Fruit fly (Drosophila melanogaster): Measurements from ENCODE around the gene Eip75B.

The Eip75B gene

DNA sequence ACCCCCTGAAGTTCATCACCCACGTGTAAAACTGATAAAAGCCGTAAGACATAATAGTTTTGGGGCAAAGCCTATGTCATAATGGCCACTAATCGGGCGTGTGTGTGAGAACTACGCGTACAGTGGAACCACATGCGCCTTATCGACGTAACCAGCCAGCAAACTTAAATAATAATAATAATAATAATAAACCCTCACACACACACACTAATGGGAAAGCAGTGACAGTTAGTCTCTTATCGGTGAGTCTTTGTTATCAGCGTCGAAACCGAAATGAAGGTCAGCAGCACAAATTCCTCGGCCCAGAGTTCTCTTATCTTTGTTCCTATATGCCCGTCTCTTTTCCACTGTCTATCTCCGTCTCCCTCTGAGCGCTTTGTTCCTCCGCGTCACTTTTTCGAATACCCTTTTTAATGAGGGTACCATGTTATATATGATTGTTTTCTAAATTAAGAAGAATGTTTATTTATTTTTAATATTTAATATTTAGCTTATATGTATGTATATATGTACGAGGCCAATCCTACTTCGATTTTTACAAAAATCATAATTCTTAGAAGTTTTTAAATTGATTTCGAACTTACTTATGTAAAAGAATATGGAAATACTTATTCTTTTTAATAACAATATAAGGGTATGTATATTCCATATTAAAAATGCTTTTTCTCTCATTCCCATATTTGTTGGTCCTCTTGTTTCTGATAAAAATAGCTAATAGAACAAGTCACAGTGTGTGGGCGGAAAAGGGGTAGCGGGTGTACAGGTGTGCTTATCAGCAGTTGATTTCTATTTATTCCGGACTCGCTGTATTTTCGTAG, 61.2 kb downstream of the Eip75B start:
- no peak for TF ChIP-seq psq (optimal IDR thresholded peaks at IDR 0.05)
- no peak for TF ChIP-seq insv (optimal IDR thresholded peaks at IDR 0.05)

DNA sequence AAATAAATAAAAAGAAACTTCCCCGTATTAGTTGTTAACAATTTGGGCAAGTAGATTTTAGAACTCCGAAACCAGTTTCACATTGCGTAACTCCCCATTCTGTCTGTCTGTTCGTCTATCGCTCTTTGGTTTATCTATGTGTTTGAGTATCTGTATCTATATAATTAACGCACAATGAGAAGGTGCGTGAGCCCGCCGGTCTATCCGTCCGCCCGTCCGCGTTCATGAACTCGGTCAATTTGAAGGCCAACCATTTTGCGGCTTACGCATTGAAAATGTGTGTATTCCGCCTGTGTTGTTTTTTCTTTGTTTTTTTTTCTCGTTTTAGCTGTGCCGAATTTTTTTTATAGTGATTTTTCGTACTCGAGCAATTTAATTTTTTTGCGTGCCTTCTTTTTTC, 62.3 kb downstream of the Eip75B start:
- no peak for TF ChIP-seq h (optimal IDR thresholded peaks at IDR 0.05)
- TF ChIP-seq ttk (optimal IDR thresholded peaks at IDR 0.05): no peak
- no peak for TF ChIP-seq Sin3A (optimal IDR thresholded peaks at IDR 0.05)
- TF ChIP-seq Myc (optimal IDR thresholded peaks at IDR 0.05): no peak
- no peak for TF ChIP-seq psq (optimal IDR thresholded peaks at IDR 0.05)
- no peak for TF ChIP-seq insv (optimal IDR thresholded peaks at IDR 0.05)

- TF ChIP-seq Sin3A (optimal IDR thresholded peaks at IDR 0.05): no peak
- no peak for TF ChIP-seq psq (optimal IDR thresholded peaks at IDR 0.05)
Observed at dm6 chr3L:18001571-18002045, 62.9 kb downstream of the Eip75B start.

DNA sequence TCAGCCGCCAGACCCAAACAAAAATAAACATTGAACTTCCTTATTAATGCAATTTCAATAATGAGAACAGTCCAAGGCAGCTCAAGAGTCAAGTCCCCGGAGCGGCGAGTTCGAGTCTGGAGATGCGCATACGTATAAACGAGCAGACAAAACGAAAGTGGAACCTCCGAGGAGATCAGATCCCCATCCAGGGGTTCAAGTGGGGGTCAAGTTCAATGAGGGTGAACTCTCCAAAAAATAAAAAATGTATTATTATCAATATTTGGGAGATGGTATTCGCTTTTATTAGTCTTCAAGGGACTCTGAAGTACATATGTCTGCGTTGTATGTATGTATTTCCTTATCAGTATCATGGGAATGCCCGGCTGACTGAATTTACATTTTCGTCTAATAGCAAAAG, 63.6 kb downstream of the Eip75B start:
- TF ChIP-seq insv (optimal IDR thresholded peaks at IDR 0.05): no peak
- TF ChIP-seq ttk (optimal IDR thresholded peaks at IDR 0.05): no peak
- no peak for TF ChIP-seq Myc (optimal IDR thresholded peaks at IDR 0.05)

dm6 chr3L:18000102-18000488, 64.4 kb downstream of the Eip75B start:
- TF ChIP-seq Sin3A (optimal IDR thresholded peaks at IDR 0.05): no peak
- no peak for TF ChIP-seq ttk (optimal IDR thresholded peaks at IDR 0.05)
- no peak for TF ChIP-seq h (optimal IDR thresholded peaks at IDR 0.05)

dm6 chr3L:17999406-18000101, 64.9 kb downstream of the Eip75B start:
- TF ChIP-seq Sin3A (optimal IDR thresholded peaks at IDR 0.05) (no peak), insv (optimal IDR thresholded peaks at IDR 0.05) (no peak), h (optimal IDR thresholded peaks at IDR 0.05) (no peak), psq (optimal IDR thresholded peaks at IDR 0.05) (no peak), Myc (optimal IDR thresholded peaks at IDR 0.05) (no peak), ttk (optimal IDR thresholded peaks at IDR 0.05) (no peak)

- TF ChIP-seq Myc (optimal IDR thresholded peaks at IDR 0.05) (no peak), Sin3A (optimal IDR thresholded peaks at IDR 0.05) (no peak), psq (optimal IDR thresholded peaks at IDR 0.05) (no peak), h (optimal IDR thresholded peaks at IDR 0.05) (no peak), insv (optimal IDR thresholded peaks at IDR 0.05) (no peak), ttk (optimal IDR thresholded peaks at IDR 0.05) (no peak)
Observed at dm6 chr3L:17997495-17997894, 67.0 kb downstream of the Eip75B start.

dm6 chr3L:17996950-17997349, 67.5 kb downstream of the Eip75B start:
- TF ChIP-seq psq (optimal IDR thresholded peaks at IDR 0.05) (no peak), insv (optimal IDR thresholded peaks at IDR 0.05) (no peak), Sin3A (optimal IDR thresholded peaks at IDR 0.05) (no peak), ttk (optimal IDR thresholded peaks at IDR 0.05) (no peak), h (optimal IDR thresholded peaks at IDR 0.05) (no peak), Myc (optimal IDR thresholded peaks at IDR 0.05) (no peak)

DNA sequence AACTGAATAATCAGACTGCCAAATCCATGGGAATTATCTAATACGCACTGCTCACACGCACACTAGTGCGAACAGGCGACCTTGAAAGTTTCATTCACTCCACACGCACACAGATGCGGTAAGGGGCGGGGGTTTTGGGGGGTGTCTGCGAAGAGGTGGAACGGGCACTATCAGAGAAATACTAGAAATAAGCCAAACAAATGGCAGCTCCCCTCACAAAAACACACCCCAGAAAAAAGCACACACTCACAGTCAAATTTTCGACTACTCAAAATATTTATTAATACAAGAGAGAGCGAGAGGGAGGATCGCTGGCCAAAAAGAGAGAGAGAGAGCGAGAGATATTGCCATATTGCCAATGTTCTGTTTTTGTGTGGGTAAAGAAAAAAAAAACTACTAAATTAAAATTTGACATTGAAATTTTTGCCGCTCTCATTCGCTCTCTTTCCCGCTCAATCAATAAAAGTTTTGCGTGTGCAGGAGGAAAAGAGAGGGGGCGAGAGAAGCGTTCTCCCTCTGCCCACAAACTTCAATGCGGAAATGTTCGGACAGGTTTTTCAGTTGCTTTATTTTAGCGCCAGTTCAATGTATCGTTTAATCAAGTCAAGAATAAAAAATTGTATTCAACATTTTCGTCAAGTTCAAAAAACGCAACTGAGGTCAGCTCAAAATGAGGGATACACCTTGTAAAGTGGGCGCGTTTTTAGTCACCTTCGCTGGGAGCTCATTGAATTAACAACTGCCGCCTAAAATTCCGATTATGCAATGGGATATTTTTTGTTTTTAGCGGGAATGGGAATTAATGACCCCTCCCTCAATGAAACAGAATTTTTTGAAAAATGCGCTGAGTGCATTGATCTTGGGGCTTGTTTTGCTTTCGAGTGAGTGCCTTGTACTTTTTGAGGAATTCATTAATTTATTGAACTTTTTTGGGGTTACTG, 69.0 kb downstream of the Eip75B start:
- TF ChIP-seq Myc (optimal IDR thresholded peaks at IDR 0.05): no peak
- TF ChIP-seq psq (optimal IDR thresholded peaks at IDR 0.05): no peak
- no peak for TF ChIP-seq ttk (optimal IDR thresholded peaks at IDR 0.05)
- TF ChIP-seq Sin3A (optimal IDR thresholded peaks at IDR 0.05): no peak

dm6 chr3L:17994560-17995202, 69.8 kb downstream of the Eip75B start:
- TF ChIP-seq insv (optimal IDR thresholded peaks at IDR 0.05) (no peak), psq (optimal IDR thresholded peaks at IDR 0.05) (no peak), ttk (optimal IDR thresholded peaks at IDR 0.05) (no peak), Myc (optimal IDR thresholded peaks at IDR 0.05) (no peak), h (optimal IDR thresholded peaks at IDR 0.05) (no peak), Sin3A (optimal IDR thresholded peaks at IDR 0.05) (no peak)

- TF ChIP-seq ttk (optimal IDR thresholded peaks at IDR 0.05): no peak
- no peak for TF ChIP-seq Myc (optimal IDR thresholded peaks at IDR 0.05)
- TF ChIP-seq insv (optimal IDR thresholded peaks at IDR 0.05): no peak
- no peak for TF ChIP-seq Sin3A (optimal IDR thresholded peaks at IDR 0.05)
- no peak for TF ChIP-seq h (optimal IDR thresholded peaks at IDR 0.05)
- no peak for TF ChIP-seq psq (optimal IDR thresholded peaks at IDR 0.05)
Observed at dm6 chr3L:17993759-17994158, 70.7 kb downstream of the Eip75B start.

DNA sequence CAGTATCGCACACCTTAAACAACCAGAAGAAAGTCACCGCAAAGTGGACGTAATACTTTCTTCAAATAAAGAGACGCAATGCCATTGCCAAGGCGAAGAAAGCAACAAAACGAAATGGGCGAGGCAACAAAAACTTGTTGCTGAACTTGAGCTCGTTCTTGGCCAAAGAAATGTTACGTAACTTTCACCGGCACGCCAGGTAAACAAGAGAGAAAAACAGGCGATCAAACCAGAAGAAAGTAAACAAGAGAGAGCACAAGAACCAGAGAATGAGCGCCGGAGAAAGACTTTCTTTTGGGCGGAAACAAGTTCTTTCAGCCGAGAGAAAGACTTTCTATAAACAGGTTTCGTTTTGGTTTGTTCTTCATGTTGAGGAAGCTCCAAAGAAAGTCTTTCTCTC, 71.2 kb downstream of the Eip75B start:
- TF ChIP-seq Sin3A (optimal IDR thresholded peaks at IDR 0.05) (no peak), Myc (optimal IDR thresholded peaks at IDR 0.05) (no peak), insv (optimal IDR thresholded peaks at IDR 0.05) (no peak), ttk (optimal IDR thresholded peaks at IDR 0.05) (no peak), h (optimal IDR thresholded peaks at IDR 0.05) (no peak), psq (optimal IDR thresholded peaks at IDR 0.05) (no peak)
